Worm (Caenorhabditis elegans) whole organism, L2 larva: ENCODE measurements around the gene ZC477.2.
A peak's percentile ranks its signal among the peaks of the same experiment; 100 is the strongest.

Experiments used
- C34F6.9 ChIP-seq: fragments of 150-350 bp; optimal IDR thresholded peaks from 2 replicates; lab custom pipeline; 2014; ENCODE audit warnings: missing biosample characterization, missing genetic modification characterization
- F13H6.1 ChIP-seq: sonication (generic microtip); optimal IDR thresholded peaks from 2 replicates; lab custom pipeline; 2016; ENCODE audit warnings: missing genetic modification characterization, missing compliant biosample characterization
- Y55F3AM.14 ChIP-seq: fragments of 200-800 bp; sonication (Bioruptor generic); optimal IDR thresholded peaks from 2 replicates; lab custom pipeline; 2018; ENCODE audit warnings: mild to moderate bottlenecking, missing genetic modification characterization, missing compliant biosample characterization
- ZK546.5 ChIP-seq: sonication (generic microtip); optimal IDR thresholded peaks from 2 replicates; lab custom pipeline; 2017; ENCODE audit warnings: missing biosample characterization, missing genetic modification characterization
- blmp-1 ChIP-seq: sonication (generic microtip); optimal IDR thresholded peaks from 2 replicates; lab custom pipeline; 2017; ENCODE audit warnings: missing genetic modification characterization, mild to moderate bottlenecking, missing compliant biosample characterization, antibody characterized with exemption, moderate library complexity; ENCODE audit not compliant: insufficient read depth
- ceh-16 ChIP-seq: fragments of 150-350 bp; optimal IDR thresholded peaks from 2 replicates; lab custom pipeline; 2014; ENCODE audit warnings: missing biosample characterization, missing genetic modification characterization
- ceh-82 ChIP-seq: fragments of 150-350 bp; optimal IDR thresholded peaks from 2 replicates; lab custom pipeline; 2014; ENCODE audit warnings: missing biosample characterization, missing genetic modification characterization
- crh-2 ChIP-seq: sonication (generic microtip); optimal IDR thresholded peaks from 2 replicates; lab custom pipeline; 2017; ENCODE audit warnings: missing biosample characterization, missing genetic modification characterization
- dmd-4 ChIP-seq: sonication (generic microtip); optimal IDR thresholded peaks from 2 replicates; lab custom pipeline; 2017; ENCODE audit warnings: missing biosample characterization, missing genetic modification characterization
- egl-27 ChIP-seq: sonication (generic microtip); optimal IDR thresholded peaks from 3 replicates; lab custom pipeline; 2017; ENCODE audit warnings: missing biosample characterization, missing genetic modification reagents, missing genetic modification characterization
- elt-3 ChIP-seq: sonication (generic microtip); optimal IDR thresholded peaks from 2 replicates; lab custom pipeline; 2017; ENCODE audit warnings: missing biosample characterization, missing genetic modification characterization
- fos-1 ChIP-seq: fragments of 150-350 bp; optimal IDR thresholded peaks from 2 replicates; lab custom pipeline; 2014; ENCODE audit warnings: missing biosample characterization, missing genetic modification characterization
- gmeb-1 ChIP-seq: fragments of 150-350 bp; optimal IDR thresholded peaks from 2 replicates; lab custom pipeline; 2014; ENCODE audit warnings: missing biosample characterization, missing genetic modification characterization
- lin-11 ChIP-seq: fragments of 150-350 bp; sonication (generic microtip); optimal IDR thresholded peaks from 2 replicates; lab custom pipeline; 2014; ENCODE audit warnings: missing biosample characterization, missing genetic modification characterization, inconsistent platforms, mixed read lengths
- lin-13 ChIP-seq: fragments of 150-350 bp; optimal IDR thresholded peaks from 2 replicates; lab custom pipeline; 2014; ENCODE audit warnings: missing biosample characterization, missing genetic modification reagents, missing genetic modification characterization
- lin-39 ChIP-seq: fragments of 150-350 bp; optimal IDR thresholded peaks from 2 replicates; lab custom pipeline; 2014; ENCODE audit warnings: missing biosample characterization, missing genetic modification reagents, missing genetic modification characterization
- lsy-2 ChIP-seq, 2 experiments: fragments of 150-350 bp in 1 of 2; sonication (generic microtip) in 1 of 2; optimal IDR thresholded peaks; 2 replicates each; lab custom pipeline; 2014 to 2017; ENCODE audit warnings: missing biosample characterization in 2 of 2, missing genetic modification characterization in 2 of 2
- mbf-1 ChIP-seq: sonication (generic microtip); optimal IDR thresholded peaks from 2 replicates; lab custom pipeline; 2017; ENCODE audit warnings: missing biosample characterization, missing genetic modification characterization
- nhr-11 ChIP-seq: fragments of 150-350 bp; optimal IDR thresholded peaks from 2 replicates; lab custom pipeline; 2014; ENCODE audit warnings: missing biosample characterization, missing genetic modification characterization
- nhr-129 ChIP-seq: fragments of 150-350 bp; optimal IDR thresholded peaks from 2 replicates; lab custom pipeline; 2014; ENCODE audit warnings: missing biosample characterization, missing genetic modification characterization
- nhr-21 ChIP-seq: fragments of 150-350 bp; optimal IDR thresholded peaks from 2 replicates; lab custom pipeline; 2014; ENCODE audit warnings: missing biosample characterization, missing genetic modification characterization
- nhr-237 ChIP-seq: fragments of 150-350 bp; optimal IDR thresholded peaks from 2 replicates; lab custom pipeline; 2014; ENCODE audit warnings: missing biosample characterization, missing genetic modification characterization
- nhr-6 ChIP-seq: fragments of 150-350 bp; optimal IDR thresholded peaks from 2 replicates; lab custom pipeline; 2014; ENCODE audit warnings: missing biosample characterization, missing genetic modification characterization
- nhr-77 ChIP-seq: fragments of 150-350 bp; optimal IDR thresholded peaks from 2 replicates; lab custom pipeline; 2014; ENCODE audit warnings: missing biosample characterization, missing genetic modification characterization
- peb-1 ChIP-seq: fragments of 150-350 bp; optimal IDR thresholded peaks from 2 replicates; lab custom pipeline; 2014; ENCODE audit warnings: missing biosample characterization, missing genetic modification characterization
- sem-4 ChIP-seq: fragments of 150-350 bp; optimal IDR thresholded peaks from 2 replicates; lab custom pipeline; 2014; ENCODE audit warnings: missing biosample characterization, missing genetic modification reagents, missing genetic modification characterization
- sma-9 ChIP-seq, 2 experiments: fragments of 150-350 bp in 1 of 2; sonication (generic microtip) in 1 of 2; optimal IDR thresholded peaks; 2 replicates each; lab custom pipeline; 2014 to 2016; ENCODE audit warnings: missing genetic modification characterization in 2 of 2, mild to moderate bottlenecking in 1 of 2, missing biosample characterization in 1 of 2, missing compliant biosample characterization in 1 of 2, missing genetic modification reagents in 1 of 2, moderate library complexity in 1 of 2
- snpc-4 ChIP-seq: fragments of 150-350 bp; optimal IDR thresholded peaks from 2 replicates; lab custom pipeline; 2014; ENCODE audit warnings: missing biosample characterization, missing genetic modification characterization
- unc-55 ChIP-seq: fragments of 150-350 bp; sonication (generic microtip); optimal IDR thresholded peaks from 3 replicates; lab custom pipeline; 2014; ENCODE audit warnings: missing biosample characterization, missing genetic modification reagents, missing genetic modification characterization
- unc-62 ChIP-seq: fragments of 150-350 bp; optimal IDR thresholded peaks from 2 replicates; lab custom pipeline; 2014; ENCODE audit warnings: missing biosample characterization, missing genetic modification reagents, missing genetic modification characterization
- ztf-1 ChIP-seq: fragments of 200-800 bp; sonication (Bioruptor generic); conservative IDR thresholded peaks from 2 replicates; pipeline ENCODE4 v1.3.6; 2022; ENCODE audit warnings: missing genetic modification characterization, missing compliant biosample characterization
- ztf-4 ChIP-seq: fragments of 150-350 bp; optimal IDR thresholded peaks from 2 replicates; lab custom pipeline; 2014; ENCODE audit warnings: missing biosample characterization, missing genetic modification characterization

Gene ZC477.2

DNA sequence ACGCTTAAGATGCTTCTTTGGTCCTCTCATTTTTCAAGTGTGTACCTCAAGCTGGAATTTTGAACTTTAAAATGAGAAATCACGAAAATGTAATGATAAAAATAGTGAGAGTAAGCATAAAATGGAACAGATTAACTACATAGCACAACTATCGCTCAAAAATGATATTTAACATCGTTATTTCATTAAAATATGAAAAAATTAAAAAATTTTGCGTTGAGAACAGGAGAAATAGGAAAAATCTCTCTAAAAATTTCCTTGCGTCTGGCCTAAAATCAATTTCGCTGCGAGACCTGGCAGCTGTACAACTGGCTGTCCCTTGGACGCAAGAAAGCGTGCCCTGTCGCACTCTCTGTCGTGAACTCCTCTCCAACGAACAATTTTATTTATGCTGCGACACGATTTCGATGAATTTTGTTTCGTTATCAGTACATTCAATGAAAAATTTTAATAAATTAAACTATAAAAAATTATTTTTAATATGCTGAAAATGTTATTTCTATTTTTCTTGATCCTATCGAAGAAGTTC, 23.3 kb upstream of the ZC477.2 start, which contains the start of gene rps-4 (continued):
- TF ChIP-seq nhr-77, result no peak
- TF ChIP-seq peb-1 (tag; lab: Kevin White, UChicago), result no peak
- TF ChIP-seq Y55F3AM.14, result no peak
- TF ChIP-seq nhr-237, result no peak
- TF ChIP-seq elt-3 (tag; lab: Kevin White, UChicago), result no peak
- peak; percentile 41 for TF ChIP-seq ztf-4 (tag; lab: Kevin White, UChicago)
- TF ChIP-seq ZK546.5, result peak; percentile 35
- TF ChIP-seq gmeb-1, result peak; percentile 90
- TF ChIP-seq egl-27 (tag; lab: Kevin White, UChicago), result peak; percentile 63
- no peak for TF ChIP-seq mbf-1
- no peak for TF ChIP-seq lin-39 (tag; lab: Kevin White, UChicago)
- peak; percentile 43 for TF ChIP-seq blmp-1 (tag; lab: Kevin White, UChicago)
- TF ChIP-seq F13H6.1 (tag; lab: Kevin White, UChicago), result peak; percentile 79
- TF ChIP-seq nhr-6 (tag; lab: Kevin White, UChicago), result peak; percentile 66
- TF ChIP-seq sem-4 (tag; lab: Kevin White, UChicago), result peak; percentile 79
- no peak for TF ChIP-seq ztf-1 (GFP tag; lab: Robert Waterston, UW)
- TF ChIP-seq fos-1 (tag; lab: Kevin White, UChicago), result peak; percentile 85
- TF ChIP-seq, all 48 proteins: peak for 29

ce11 chrIV:7094216-7094758, 13.7 kb upstream of the ZC477.2 start, which contains the start of gene deb-1:
TSS of gene deb-1 (minus strand) at chrIV:7094266.
- TF ChIP-seq unc-55 (GFP tag; lab: Kevin White, UChicago) (no peak), fos-1 (tag; lab: Kevin White, UChicago) (peak; percentile 44), crh-2 (peak; percentile 76)

DNA sequence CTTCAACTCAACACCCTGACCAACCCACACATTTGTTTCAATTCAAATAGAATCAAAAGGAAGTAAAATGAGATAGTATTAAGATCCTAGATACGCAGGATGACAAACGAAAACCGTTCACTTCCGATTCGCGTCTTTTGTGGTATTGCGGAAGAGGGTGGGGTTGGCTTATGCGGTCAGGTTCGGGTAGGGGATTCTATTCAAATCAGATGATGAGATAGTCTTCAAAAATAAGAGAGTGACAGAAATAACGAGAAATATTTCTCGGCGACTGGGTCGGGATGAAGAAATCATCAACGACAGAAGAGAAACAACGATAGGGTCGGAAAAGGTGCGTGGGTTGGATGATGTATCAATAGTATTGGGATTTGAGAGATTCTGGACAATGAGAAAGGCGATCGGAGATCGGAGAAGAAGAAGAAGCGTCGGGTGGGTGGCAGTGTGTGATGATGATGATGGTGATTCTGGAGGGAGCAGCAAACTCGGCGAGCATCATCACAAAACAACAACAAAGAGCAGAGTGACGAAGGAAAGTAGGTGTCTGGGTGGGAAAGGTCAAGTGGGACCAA, 12.5 kb upstream of the ZC477.2 start:
- TF ChIP-seq blmp-1 (tag; lab: Kevin White, UChicago), result peak; percentile 27
- peak; percentile 25 for TF ChIP-seq nhr-21 (tag; lab: Kevin White, UChicago)
- peak; percentile 31 for TF ChIP-seq C34F6.9
- TF ChIP-seq lin-39 (tag; lab: Kevin White, UChicago), result no peak
- peak; percentile 28 for TF ChIP-seq sma-9 (GFP tag; optimal IDR thresholded peaks at IDR 0.05; lab: Kevin White, UChicago)
- no peak for TF ChIP-seq sma-9 (tag; optimal IDR thresholded peaks at IDR 0.05; lab: Kevin White, UChicago)
- no peak for TF ChIP-seq mbf-1
- peak; percentile 49 for TF ChIP-seq F13H6.1 (tag; lab: Kevin White, UChicago)
- TF ChIP-seq unc-62 (GFP tag; lab: Kevin White, UChicago), result no peak
- TF ChIP-seq ceh-16 (tag; lab: Kevin White, UChicago), result no peak
- peak; percentile 25 for TF ChIP-seq nhr-129
- TF ChIP-seq lin-11 (tag; lab: Kevin White, UChicago), result no peak
- TF ChIP-seq nhr-6 (tag; lab: Kevin White, UChicago), result no peak
- TF ChIP-seq lsy-2 (tag; optimal IDR thresholded peaks at IDR 0.05; lab: Kevin White, UChicago), result peak in 1 of 2 experiments; percentile 15
- TF ChIP-seq dmd-4 (tag; lab: Kevin White, UChicago), result no peak
- TF ChIP-seq, all 48 proteins: peak for 7

ce11 chrIV:7096097-7096496, 11.9 kb upstream of the ZC477.2 start:
- TF ChIP-seq lin-13 (GFP tag; lab: Kevin White, UChicago) (no peak), sma-9 (GFP tag; optimal IDR thresholded peaks at IDR 0.05; lab: Kevin White, UChicago) (peak; percentile 72), sma-9 (tag; optimal IDR thresholded peaks at IDR 0.05; lab: Kevin White, UChicago) (no peak)

ce11 chrIV:7097450-7097849, 10.5 kb upstream of the ZC477.2 start:
- TF ChIP-seq sma-9 (GFP tag; optimal IDR thresholded peaks at IDR 0.05; lab: Kevin White, UChicago) (no peak), sma-9 (tag; optimal IDR thresholded peaks at IDR 0.05; lab: Kevin White, UChicago) (no peak), mbf-1 (no peak), nhr-11 (tag; lab: Kevin White, UChicago) (no peak), lin-13 (GFP tag; lab: Kevin White, UChicago) (no peak), blmp-1 (tag; lab: Kevin White, UChicago) (no peak), snpc-4 (tag; lab: Kevin White, UChicago) (no peak), nhr-77 (no peak), nhr-129 (no peak), ceh-82 (tag; lab: Kevin White, UChicago) (no peak), dmd-4 (tag; lab: Kevin White, UChicago) (no peak)
